Worm (Caenorhabditis elegans): ENCODE measurements around the gene C02H6.1.

DNA sequence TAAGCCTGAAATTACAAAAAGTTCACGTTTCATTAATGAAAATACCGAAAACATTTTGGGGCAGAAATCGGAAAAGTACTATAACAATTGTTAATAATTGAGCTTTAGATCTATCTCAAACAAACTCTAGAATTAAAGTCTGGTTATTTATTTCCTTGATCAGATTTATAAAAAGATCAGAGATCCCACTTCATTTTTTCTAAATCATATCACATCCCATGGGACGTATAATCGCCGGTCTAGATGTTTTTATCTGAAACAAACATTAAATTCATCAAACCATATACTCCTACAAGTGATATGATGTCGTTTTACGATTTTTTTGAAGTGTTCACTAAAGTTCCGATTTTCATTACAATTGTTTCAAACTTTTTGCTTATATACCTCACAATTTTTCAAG is 22.0 kb upstream of the C02H6.1 start, which contains the start of gene str-41:
- no peak for TF ChIP-seq unc-39 (tag; optimal IDR thresholded peaks at IDR 0.05)
- TF ChIP-seq pqm-1 (tag; optimal IDR thresholded peaks at IDR 0.05): no peak
- no peak for TF ChIP-seq fkh-2 (tag; optimal IDR thresholded peaks at IDR 0.05)
- TF ChIP-seq egl-27 (tag; optimal IDR thresholded peaks at IDR 0.05): no peak
- no peak for TF ChIP-seq ceh-28 (tag; optimal IDR thresholded peaks at IDR 0.05)

Data from whole organism, L3 larva.